Worm (Caenorhabditis elegans) whole organism, L1 larva: ENCODE measurements around the gene wdr-83.
A peak's percentile ranks its signal among the peaks of the same experiment; 100 is the strongest.

Source experiments
- C34B4.2 ChIP-seq: sonication (generic microtip); optimal IDR thresholded peaks from 2 replicates; lab custom pipeline; 2017; ENCODE audit warnings: mild to moderate bottlenecking, missing genetic modification characterization, missing compliant biosample characterization
- F16B12.6 ChIP-seq: fragments of 150-350 bp; optimal IDR thresholded peaks from 2 replicates; lab custom pipeline; 2014; ENCODE audit warnings: missing biosample characterization, missing genetic modification characterization
- aha-1 ChIP-seq: fragments of 150-350 bp; optimal IDR thresholded peaks from 2 replicates; lab custom pipeline; 2014; ENCODE audit warnings: missing biosample characterization, missing genetic modification characterization
- ama-1 ChIP-seq: fragments of 150-350 bp; optimal IDR thresholded peaks from 2 replicates; lab custom pipeline; 2014
- ceh-63 ChIP-seq: fragments of 200-800 bp; sonication (Bioruptor generic); optimal IDR thresholded peaks from 2 replicates; lab custom pipeline; 2018; ENCODE audit warnings: mild to moderate bottlenecking, missing genetic modification characterization, missing compliant biosample characterization
- ceh-8 ChIP-seq: fragments of 200-800 bp; sonication (Bioruptor generic); optimal IDR thresholded peaks from 2 replicates; lab custom pipeline; 2018; ENCODE audit warnings: mild to moderate bottlenecking, missing genetic modification characterization, moderate library complexity, missing compliant biosample characterization
- ceh-90 ChIP-seq: sonication (generic microtip); optimal IDR thresholded peaks from 2 replicates; lab custom pipeline; 2016; ENCODE audit warnings: missing genetic modification characterization, missing compliant biosample characterization
- dpl-1 ChIP-seq, 3 experiments: fragments of 150-350 bp in 2 of 3; sonication (generic microtip) in 1 of 3; optimal IDR thresholded peaks; 2 replicates each; lab custom pipeline; 2014 to 2017; ENCODE audit warnings: missing biosample characterization in 3 of 3, missing genetic modification characterization in 3 of 3, missing genetic modification reagents in 3 of 3
- dsc-1 ChIP-seq: sonication (generic microtip); optimal IDR thresholded peaks from 2 replicates; lab custom pipeline; 2016; ENCODE audit warnings: mild to moderate bottlenecking, missing genetic modification characterization, missing compliant biosample characterization
- efl-1 ChIP-seq, 4 experiments: fragments of 150-350 bp; optimal IDR thresholded peaks in 3 of 4; peaks in 1 of 4; 1 replicate in 1 of 4; 2 replicates in 3 of 4; lab custom pipeline; 2014; ENCODE audit warnings: missing biosample characterization in 2 of 4, missing genetic modification characterization in 2 of 4, missing genetic modification reagents in 2 of 4
- efl-3 ChIP-seq: fragments of 200-800 bp; sonication (Bioruptor generic); optimal IDR thresholded peaks from 2 replicates; lab custom pipeline; 2018; ENCODE audit warnings: mild to moderate bottlenecking, missing genetic modification characterization, missing compliant biosample characterization
- egl-27 ChIP-seq, 2 experiments: fragments of 150-350 bp in 1 of 2; sonication (generic microtip); optimal IDR thresholded peaks; 3 replicates each; lab custom pipeline; 2017 to 2018; ENCODE audit warnings: missing biosample characterization in 2 of 2, missing genetic modification characterization in 2 of 2, missing genetic modification reagents in 2 of 2
- ets-5 ChIP-seq: fragments of 200-800 bp; sonication (Bioruptor generic); IDR thresholded peaks from 2 replicates; pipeline ENCODE4 v1.3.6; 2022; ENCODE audit warnings: missing genetic modification characterization, missing compliant biosample characterization
- fkh-10 ChIP-seq: sonication (generic microtip); optimal IDR thresholded peaks from 2 replicates; lab custom pipeline; 2017; ENCODE audit warnings: missing biosample characterization, missing genetic modification reagents, missing genetic modification characterization
- fkh-4 ChIP-seq: sonication (generic microtip); optimal IDR thresholded peaks from 2 replicates; lab custom pipeline; 2016; ENCODE audit warnings: missing compliant biosample characterization, missing genetic modification characterization, borderline replicate concordance
- fkh-8 ChIP-seq: sonication (generic microtip); optimal IDR thresholded peaks from 2 replicates; lab custom pipeline; 2016; ENCODE audit warnings: mild to moderate bottlenecking, missing genetic modification characterization, missing compliant biosample characterization
- hlh-4 ChIP-seq: sonication (generic microtip); optimal IDR thresholded peaks from 2 replicates; lab custom pipeline; 2016; ENCODE audit warnings: mild to moderate bottlenecking, missing genetic modification characterization, missing compliant biosample characterization
- hpl-2 ChIP-seq: fragments of 150-350 bp; optimal IDR thresholded peaks from 2 replicates; lab custom pipeline; 2014; ENCODE audit warnings: missing biosample characterization, missing genetic modification reagents, missing genetic modification characterization
- irx-1 ChIP-seq: sonication (generic microtip); optimal IDR thresholded peaks from 2 replicates; lab custom pipeline; 2016; ENCODE audit warnings: missing genetic modification characterization, missing compliant biosample characterization
- isw-1 ChIP-seq: fragments of 200-800 bp; sonication (Bioruptor generic); IDR thresholded peaks from 2 replicates; pipeline ENCODE4 v1.3.6; 2022; ENCODE audit warnings: missing genetic modification characterization, missing compliant biosample characterization
- lin-35 ChIP-seq, 2 experiments: fragments of 150-350 bp; optimal IDR thresholded peaks; 2 replicates each; lab custom pipeline; 2014; ENCODE audit warnings: missing biosample characterization in 2 of 2, missing genetic modification characterization in 2 of 2, missing genetic modification reagents in 2 of 2
- lin-39 ChIP-seq: fragments of 150-350 bp; optimal IDR thresholded peaks from 2 replicates; lab custom pipeline; 2014; ENCODE audit warnings: missing biosample characterization, missing genetic modification reagents, missing genetic modification characterization
- mef-2 ChIP-seq: fragments of 150-350 bp; optimal IDR thresholded peaks from 2 replicates; lab custom pipeline; 2014; ENCODE audit warnings: missing biosample characterization, missing genetic modification characterization
- mep-1 ChIP-seq: fragments of 150-350 bp; optimal IDR thresholded peaks from 2 replicates; lab custom pipeline; 2014; ENCODE audit warnings: missing biosample characterization, missing genetic modification characterization
- nhr-12 ChIP-seq: sonication (generic microtip); optimal IDR thresholded peaks from 2 replicates; lab custom pipeline; 2017; ENCODE audit warnings: missing biosample characterization, missing genetic modification characterization
- nhr-20 ChIP-seq: sonication (generic microtip); optimal IDR thresholded peaks from 2 replicates; lab custom pipeline; 2016; ENCODE audit warnings: mild to moderate bottlenecking, missing genetic modification characterization, missing compliant biosample characterization
- nhr-28 ChIP-seq: fragments of 150-350 bp; optimal IDR thresholded peaks from 2 replicates; lab custom pipeline; 2014; ENCODE audit warnings: missing biosample characterization, missing genetic modification characterization
- nhr-47 ChIP-seq: sonication (generic microtip); optimal IDR thresholded peaks from 2 replicates; lab custom pipeline; 2016; ENCODE audit warnings: mild to moderate bottlenecking, missing genetic modification characterization, moderate library complexity, missing compliant biosample characterization
- nhr-76 ChIP-seq: sonication (generic microtip); optimal IDR thresholded peaks from 2 replicates; lab custom pipeline; 2017; ENCODE audit warnings: missing biosample characterization, missing genetic modification characterization
- nhr-77 ChIP-seq: fragments of 150-350 bp; optimal IDR thresholded peaks from 2 replicates; lab custom pipeline; 2014; ENCODE audit warnings: missing biosample characterization, missing genetic modification characterization
- nhr-84 ChIP-seq: sonication (generic microtip); optimal IDR thresholded peaks from 2 replicates; lab custom pipeline; 2017; ENCODE audit warnings: missing biosample characterization, missing genetic modification characterization
- nhr-85 ChIP-seq: sonication (generic microtip); peaks from one replicate; lab custom pipeline; 2016; ENCODE audit warnings: missing genetic modification characterization, inconsistent platforms, missing compliant biosample characterization
- nhr-90 ChIP-seq: sonication (generic microtip); optimal IDR thresholded peaks from 2 replicates; lab custom pipeline; 2016; ENCODE audit warnings: mild to moderate bottlenecking, missing genetic modification characterization, missing compliant biosample characterization; ENCODE audit not compliant: poor library complexity
- pqm-1 ChIP-seq: sonication (generic microtip); optimal IDR thresholded peaks from 3 replicates; lab custom pipeline; 2017; ENCODE audit warnings: missing biosample characterization, missing genetic modification characterization
- rnt-1 ChIP-seq: sonication (generic microtip); optimal IDR thresholded peaks from 2 replicates; lab custom pipeline; 2016; ENCODE audit warnings: mild to moderate bottlenecking, missing genetic modification characterization, moderate library complexity, missing compliant biosample characterization
- skn-1 ChIP-seq: fragments of 150-350 bp; optimal IDR thresholded peaks from 2 replicates; lab custom pipeline; 2014; ENCODE audit warnings: missing biosample characterization, missing genetic modification characterization
- snpc-4 ChIP-seq: fragments of 150-350 bp; optimal IDR thresholded peaks from 2 replicates; lab custom pipeline; 2014; ENCODE audit warnings: missing biosample characterization, missing genetic modification characterization
- sox-4 ChIP-seq: sonication (generic microtip); optimal IDR thresholded peaks from 2 replicates; lab custom pipeline; 2016; ENCODE audit warnings: missing genetic modification characterization, missing compliant biosample characterization
- sptf-1 ChIP-seq: fragments of 150-350 bp; optimal IDR thresholded peaks from 2 replicates; lab custom pipeline; 2014; ENCODE audit warnings: missing biosample characterization, missing genetic modification characterization
- tbx-2 ChIP-seq: sonication (generic microtip); optimal IDR thresholded peaks from 2 replicates; lab custom pipeline; 2016; ENCODE audit warnings: missing genetic modification characterization, missing compliant biosample characterization
- tlp-1 ChIP-seq: fragments of 150-350 bp; optimal IDR thresholded peaks from 2 replicates; lab custom pipeline; 2014; ENCODE audit warnings: missing biosample characterization, missing genetic modification characterization
- unc-130 ChIP-seq: fragments of 150-350 bp; optimal IDR thresholded peaks from 2 replicates; lab custom pipeline; 2017; ENCODE audit warnings: missing biosample characterization, missing genetic modification characterization, inconsistent platforms
- unc-62 ChIP-seq: fragments of 150-350 bp; optimal IDR thresholded peaks from 2 replicates; lab custom pipeline; 2014; ENCODE audit warnings: missing biosample characterization, missing genetic modification reagents, missing genetic modification characterization
- unc-86 ChIP-seq: sonication (generic microtip); optimal IDR thresholded peaks from 2 replicates; lab custom pipeline; 2016; ENCODE audit warnings: missing genetic modification characterization, missing compliant biosample characterization
- unc-98 ChIP-seq: fragments of 200-800 bp; sonication (Bioruptor generic); IDR thresholded peaks from 2 replicates; pipeline ENCODE4 v1.3.6; 2022; ENCODE audit warnings: missing genetic modification characterization, missing compliant biosample characterization
- zag-1 ChIP-seq: fragments of 150-350 bp; optimal IDR thresholded peaks from 2 replicates; lab custom pipeline; 2014; ENCODE audit warnings: missing biosample characterization, missing genetic modification characterization
- zip-4 ChIP-seq: fragments of 200-800 bp; sonication (Bioruptor generic); optimal IDR thresholded peaks from 2 replicates; lab custom pipeline; 2018; ENCODE audit warnings: mild to moderate bottlenecking, missing genetic modification characterization, moderate library complexity, missing compliant biosample characterization
- ztf-11 ChIP-seq, 2 experiments: sonication (generic microtip); optimal IDR thresholded peaks; 2 replicates each; lab custom pipeline; 2016 to 2017; ENCODE audit warnings: missing genetic modification characterization in 2 of 2, missing biosample characterization in 1 of 2, missing compliant biosample characterization in 1 of 2
- ztf-4 ChIP-seq: fragments of 150-350 bp; optimal IDR thresholded peaks from 2 replicates; lab custom pipeline; 2014; ENCODE audit warnings: missing biosample characterization, missing genetic modification characterization

wdr-83 gene

ce11 chrII:4999122-4999521 lies 32.4 kb downstream of the wdr-83 start, which contains the start of gene citk-2 (continued):
- TF ChIP-seq tbx-2 (peak; percentile 94), nhr-85 (tag; lab: Kevin White, UChicago) (peak; percentile 95), ceh-8 (peak; percentile 88), lin-35 (GFP tag; optimal IDR thresholded peaks at IDR 0.05; lab: Kevin White, UChicago) (peak; percentile 100)

ce11 chrII:4998657-4999056 lies 32.9 kb downstream of the wdr-83 start, which contains the start of gene F59A6.11:
Gene F59A6.11 (minus strand): TSS chrII:4998757.
- TF ChIP-seq nhr-28 (tag; lab: Kevin White, UChicago) (no peak), unc-130 (tag; lab: Kevin White, UChicago) (no peak), fkh-10 (GFP tag; lab: Kevin White, UChicago) (no peak), tbx-2 (no peak), efl-1 (optimal IDR thresholded peaks at IDR 0.05; lab: Kevin White, UChicago) (no peak), efl-1 (GFP tag; optimal IDR thresholded peaks at IDR 0.05 in 1 of 2; lab: Kevin White, UChicago) (peak in 1 of 2 experiments; percentile 72), ztf-4 (tag; lab: Kevin White, UChicago) (no peak)

- TF ChIP-seq C34B4.2 (tag; lab: Kevin White, UChicago) (no peak), lin-39 (tag; lab: Kevin White, UChicago) (no peak), ceh-63 (GFP tag; lab: Kevin White, UChicago) (no peak), isw-1 (GFP tag; lab: Robert Waterston, UW) (no peak), egl-27 (tag; optimal IDR thresholded peaks at IDR 0.05; lab: Kevin White, UChicago) (no peak), ama-1 (no peak), sptf-1 (tag; lab: Kevin White, UChicago) (no peak), nhr-85 (tag; lab: Kevin White, UChicago) (peak; percentile 74), unc-62 (GFP tag; lab: Kevin White, UChicago) (no peak), irx-1 (tag; lab: Kevin White, UChicago) (no peak), tlp-1 (tag; lab: Kevin White, UChicago) (no peak), fkh-4 (tag; lab: Kevin White, UChicago) (no peak), dsc-1 (no peak), hpl-2 (GFP tag; lab: Kevin White, UChicago) (no peak), ceh-90 (tag; lab: Kevin White, UChicago) (no peak), unc-98 (GFP tag; lab: Robert Waterston, UW) (no peak), ztf-11 (tag; optimal IDR thresholded peaks at IDR 0.05; lab: Kevin White, UChicago) (no peak), F16B12.6 (tag; lab: Kevin White, UChicago) (no peak), efl-3 (GFP tag; lab: Kevin White, UChicago) (no peak), unc-86 (no peak), nhr-84 (no peak), efl-1 (optimal IDR thresholded peaks at IDR 0.05; lab: Kevin White, UChicago) (no peak), efl-1 (GFP tag; optimal IDR thresholded peaks at IDR 0.05 in 1 of 2; lab: Kevin White, UChicago) (peak; percentile 9 to 93), mef-2 (tag; lab: Kevin White, UChicago) (no peak), rnt-1 (tag; lab: Kevin White, UChicago) (peak; percentile 18), dpl-1 (GFP tag; optimal IDR thresholded peaks at IDR 0.05; lab: Kevin White, UChicago) (peak in 2 of 3 experiments; percentile 28 to 30), nhr-28 (tag; lab: Kevin White, UChicago) (no peak), zag-1 (no peak), fkh-8 (tag; lab: Kevin White, UChicago) (no peak), aha-1 (tag; lab: Kevin White, UChicago) (no peak), zip-4 (no peak), nhr-90 (tag; lab: Kevin White, UChicago) (no peak), nhr-76 (tag; lab: Kevin White, UChicago) (no peak), lin-35 (GFP tag; optimal IDR thresholded peaks at IDR 0.05; lab: Kevin White, UChicago) (no peak), nhr-47 (tag; lab: Kevin White, UChicago) (no peak), snpc-4 (tag; lab: Kevin White, UChicago) (no peak), ztf-4 (tag; lab: Kevin White, UChicago) (no peak), nhr-12 (tag; lab: Kevin White, UChicago) (no peak), fkh-10 (GFP tag; lab: Kevin White, UChicago) (no peak), ceh-8 (no peak), pqm-1 (tag; lab: Kevin White, UChicago) (no peak), ets-5 (GFP tag; lab: Robert Waterston, UW) (no peak), nhr-20 (tag; lab: Kevin White, UChicago) (no peak), hlh-4 (no peak), sox-4 (tag; lab: Kevin White, UChicago) (no peak), nhr-77 (tag; lab: Kevin White, UChicago) (no peak), mep-1 (tag; lab: Kevin White, UChicago) (peak; percentile 47), skn-1 (tag; lab: Kevin White, UChicago) (peak; percentile 19)
Observed at ce11 chrII:4994939-4995338, 36.6 kb downstream of the wdr-83 start, which contains the start of gene rnh-1.0. Gene rnh-1.0 (plus strand): TSS chrII:4995327.
